Worm (Caenorhabditis elegans) whole organism, L4/young adult: ENCODE results near the gene F59A6.12.

Experiments
- W03F9.2 ChIP-seq: fragments of 150-350 bp; optimal IDR thresholded peaks from 2 replicates; lab custom pipeline; 2014; ENCODE audit warnings: missing biosample characterization, missing genetic modification characterization
- dao-5 ChIP-seq: sonication (generic microtip); optimal IDR thresholded peaks from 2 replicates; lab custom pipeline; 2016; ENCODE audit warnings: missing genotype, missing genetic modification characterization, moderate library complexity, missing compliant biosample characterization
- him-1 ChIP-seq: sonication (generic microtip); optimal IDR thresholded peaks from 2 replicates; lab custom pipeline; 2016; ENCODE audit warnings: missing genotype, missing genetic modification reagents, missing genetic modification characterization, missing compliant biosample characterization

DNA sequence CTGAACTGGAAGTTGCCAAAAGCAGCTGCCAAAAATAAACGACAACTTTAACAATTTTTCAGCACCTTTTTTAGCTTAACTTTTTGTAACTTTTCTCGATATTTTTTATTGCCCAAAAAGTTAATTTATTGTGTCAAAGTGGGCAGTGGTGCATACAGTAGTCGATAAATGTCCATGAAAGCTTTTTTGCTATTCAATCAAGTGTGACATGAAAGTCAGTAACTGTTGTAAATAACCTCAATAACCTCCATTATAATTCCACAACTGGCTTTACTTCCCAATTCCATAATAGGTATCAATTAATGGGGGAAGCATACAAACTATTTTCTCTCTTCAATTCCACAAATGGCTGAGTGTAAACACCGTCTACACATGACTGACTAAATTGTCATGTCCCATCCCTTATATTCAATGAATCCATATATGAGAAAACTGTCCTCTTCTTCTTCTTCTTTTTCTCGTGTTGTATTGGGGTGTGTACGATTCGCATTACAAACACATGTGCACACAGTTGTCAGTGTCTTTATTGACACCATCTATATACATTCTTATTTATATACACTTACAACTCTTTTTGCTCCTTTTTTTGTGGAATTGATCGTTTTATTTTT, 36.4 kb upstream of the F59A6.12 start:
- TF ChIP-seq W03F9.2 (no peak), dao-5 (no peak), him-1 (tag; lab: Kevin White, UChicago) (no peak)
